3 worm cellular contexts compared by ENCODE assay signal in the genomic region with DNA sequence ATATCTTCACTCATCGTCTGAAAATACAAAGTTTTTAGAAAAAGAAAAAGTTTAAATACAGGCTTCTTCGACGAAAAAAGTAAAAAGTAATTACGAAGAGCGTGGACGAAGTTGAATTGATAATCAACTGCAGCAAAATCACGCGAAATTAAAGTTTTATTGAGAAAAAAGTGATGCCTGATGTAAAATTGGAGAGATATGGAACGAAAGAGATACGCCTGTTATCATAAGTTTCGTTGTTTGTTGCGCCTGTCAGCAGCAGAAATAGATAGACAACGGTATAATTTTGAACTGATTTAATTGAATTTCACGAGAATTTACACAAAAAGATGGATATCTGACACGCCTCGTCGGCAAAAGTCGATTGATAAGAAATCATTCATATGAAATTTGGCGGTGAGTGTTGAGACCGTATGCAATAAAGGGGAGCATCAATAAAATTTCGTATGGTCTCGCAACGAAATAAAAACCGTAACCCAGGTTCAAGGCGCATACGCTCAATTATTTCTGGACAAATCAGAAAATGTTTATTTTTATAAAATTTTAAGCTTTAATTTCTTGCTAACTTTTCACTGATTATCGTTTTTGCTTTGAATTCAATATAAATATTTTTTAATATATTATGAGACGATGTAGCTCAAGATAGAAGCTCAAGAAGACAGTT.
TF ChIP-seq lines count a peak whose summit lies in the region.

Gene C06A6.4 (minus strand): TSS at position 24 of the 664 bp plus-strand sequence.

TF ChIP-seq in whole organism, L1 larva, 84 proteins besides CTCF, POLR2A, EP300 and RAD21 (continued from another document):
- TF ChIP-seq aha-1 (tag; optimal IDR thresholded peaks at IDR 0.05; lab: Kevin White, UChicago) (no peak), ceh-63 (GFP tag; optimal IDR thresholded peaks at IDR 0.05; lab: Kevin White, UChicago) (no peak), unc-130 (tag; optimal IDR thresholded peaks at IDR 0.05; lab: Kevin White, UChicago) (no peak), dpl-1 (GFP tag; optimal IDR thresholded peaks at IDR 0.05; lab: Kevin White, UChicago) (no peak), zag-1 (tag; optimal IDR thresholded peaks at IDR 0.05; lab: Kevin White, UChicago) (no peak), C34B4.2 (tag; optimal IDR thresholded peaks at IDR 0.05; lab: Kevin White, UChicago) (no peak), unc-62 (GFP tag; optimal IDR thresholded peaks at IDR 0.05; lab: Kevin White, UChicago) (no peak), nhr-71 (tag; optimal IDR thresholded peaks at IDR 0.05; lab: Kevin White, UChicago) (no peak), rnt-1 (tag; optimal IDR thresholded peaks at IDR 0.05; lab: Kevin White, UChicago) (no peak), pax-3 (tag; optimal IDR thresholded peaks at IDR 0.05; lab: Kevin White, UChicago) (no peak), blmp-1 (tag; optimal IDR thresholded peaks at IDR 0.05; lab: Kevin White, UChicago) (peak; percentile 49), hpl-2 (GFP tag; optimal IDR thresholded peaks at IDR 0.05; lab: Kevin White, UChicago) (no peak), ceh-88 (GFP tag; IDR thresholded peaks at IDR 0.05; lab: Robert Waterston, UW) (no peak), nhr-77 (tag; optimal IDR thresholded peaks at IDR 0.05; lab: Kevin White, UChicago) (no peak), elt-2 (tag; optimal IDR thresholded peaks at IDR 0.05; lab: Kevin White, UChicago) (peak; percentile 14), nhr-19 (GFP tag; conservative IDR thresholded peaks at IDR 0.05; lab: Robert Waterston, UW) (no peak), lin-15B (tag; optimal IDR thresholded peaks at IDR 0.05; lab: Kevin White, UChicago) (no peak), jun-1 (tag; optimal IDR thresholded peaks at IDR 0.05; lab: Kevin White, UChicago) (no peak), swsn-7 (tag; optimal IDR thresholded peaks at IDR 0.05; lab: Kevin White, UChicago) (no peak), isw-1 (GFP tag; IDR thresholded peaks at IDR 0.05; lab: Robert Waterston, UW) (no peak), sup-37 (GFP tag; optimal IDR thresholded peaks at IDR 0.05; lab: Kevin White, UChicago) (no peak), ces-1 (GFP tag; optimal IDR thresholded peaks at IDR 0.05; lab: Kevin White, UChicago) (no peak), lin-14 (GFP tag; optimal IDR thresholded peaks at IDR 0.05; lab: Kevin White, UChicago) (peak; percentile 34), lir-3 (tag; optimal IDR thresholded peaks at IDR 0.05; lab: Kevin White, UChicago; ENCODE audit: poor library complexity) (no peak), lsy-2 (tag; optimal IDR thresholded peaks at IDR 0.05; lab: Kevin White, UChicago) (no peak), ztf-11 (tag; optimal IDR thresholded peaks at IDR 0.05; lab: Kevin White, UChicago) (no peak), lin-39 (tag; optimal IDR thresholded peaks at IDR 0.05; lab: Kevin White, UChicago) (no peak), nhr-20 (tag; optimal IDR thresholded peaks at IDR 0.05; lab: Kevin White, UChicago) (peak; percentile 10), hlh-17 (GFP tag; optimal IDR thresholded peaks at IDR 0.05; lab: Kevin White, UChicago; ENCODE audit: borderline replicate concordance) (no peak)

TF ChIP-seq in whole organism, L4 larva, 104 proteins besides CTCF, POLR2A, EP300 and RAD21 (continued from another document):
- TF ChIP-seq hlh-30 (tag; optimal IDR thresholded peaks at IDR 0.05; lab: Kevin White, UChicago; ENCODE audit: insufficient read depth) (peak; percentile 61), nhr-102 (tag; optimal IDR thresholded peaks at IDR 0.05; lab: Kevin White, UChicago) (no peak), dve-1 (tag; optimal IDR thresholded peaks at IDR 0.05; lab: Kevin White, UChicago; ENCODE audit: insufficient read depth) (peak; percentile 56), F44E2.7 (GFP tag; IDR thresholded peaks at IDR 0.05; lab: Robert Waterston, UW) (no peak), spr-1 (tag; optimal IDR thresholded peaks at IDR 0.05; lab: Kevin White, UChicago) (no peak), pqm-1 (tag; optimal IDR thresholded peaks at IDR 0.05; lab: Kevin White, UChicago) (peak; percentile 33), ctbp-1 (GFP tag; IDR thresholded peaks at IDR 0.05; lab: Robert Waterston, UW) (no peak), lin-15B (tag; optimal IDR thresholded peaks at IDR 0.05; lab: Kevin White, UChicago) (no peak), madf-9 (GFP tag; conservative IDR thresholded peaks at IDR 0.05; lab: Robert Waterston, UW) (no peak), Y105C5A.15 (GFP tag; IDR thresholded peaks at IDR 0.05; lab: Robert Waterston, UW) (no peak), nhr-28 (tag; optimal IDR thresholded peaks at IDR 0.05; lab: Kevin White, UChicago) (peak; percentile 2), tra-1 (GFP tag; IDR thresholded peaks at IDR 0.05; lab: Robert Waterston, UW) (no peak), hlh-11 (tag; optimal IDR thresholded peaks at IDR 0.05; lab: Kevin White, UChicago) (peak; percentile 60), rbr-2 (tag; optimal IDR thresholded peaks at IDR 0.05; lab: Kevin White, UChicago) (no peak), dmd-6 (GFP tag; IDR thresholded peaks at IDR 0.05; lab: Robert Waterston, UW) (peak; percentile 36), mdl-1 (tag; optimal IDR thresholded peaks at IDR 0.05; lab: Kevin White, UChicago) (no peak), saeg-2 (GFP tag; IDR thresholded peaks at IDR 0.05; lab: Robert Waterston, UW) (no peak), lin-38 (GFP tag; IDR thresholded peaks at IDR 0.05; lab: Robert Waterston, UW) (peak; percentile 11; the same call in 1 of the 2 replicates)

TF ChIP-seq in whole organism, young adult, 124 proteins besides CTCF, POLR2A, EP300 and RAD21 (continued from another document):
- TF ChIP-seq ceh-79 (tag; optimal IDR thresholded peaks at IDR 0.05; lab: Kevin White, UChicago) (no peak), snpc-1.1 (tag; optimal IDR thresholded peaks at IDR 0.05; lab: Kevin White, UChicago; ENCODE audit: insufficient read depth) (peak; percentile 7), Y53F4B.3 (GFP tag; IDR thresholded peaks at IDR 0.05; lab: Robert Waterston, UW) (no peak), D2030.7 (GFP tag; IDR thresholded peaks at IDR 0.05; lab: Robert Waterston, UW) (peak; percentile 73), F33H1.4 (GFP tag; IDR thresholded peaks at IDR 0.05; lab: Robert Waterston, UW) (peak; percentile 92), C17E4.6 (GFP tag; IDR thresholded peaks at IDR 0.05; lab: Robert Waterston, UW) (no peak), nfyb-1 (GFP tag; IDR thresholded peaks at IDR 0.05; lab: Robert Waterston, UW) (no peak), mel-28 (tag; optimal IDR thresholded peaks at IDR 0.05; lab: Kevin White, UChicago; ENCODE audit: borderline replicate concordance) (no peak), madf-6 (GFP tag; IDR thresholded peaks at IDR 0.05; lab: Robert Waterston, UW) (peak; percentile 92), lin-54 (GFP tag; optimal IDR thresholded peaks at IDR 0.05; lab: Kevin White, UChicago) (peak; percentile 22), dox-1 (GFP tag; IDR thresholded peaks at IDR 0.05; lab: Robert Waterston, UW) (no peak; the same call in 1 of the 2 replicates)
